Worm (Caenorhabditis elegans) whole organism, L3 larva: ENCODE data around the gene F55H2.7.

Experiments used
- R02D3.7 ChIP-seq: fragments of 150-350 bp; optimal IDR thresholded peaks from 2 replicates; lab custom pipeline; 2014; ENCODE audit warnings: missing biosample characterization, missing genetic modification characterization
- ceh-16 ChIP-seq: sonication (generic microtip); optimal IDR thresholded peaks from 2 replicates; lab custom pipeline; 2017; ENCODE audit warnings: missing biosample characterization, missing genetic modification characterization
- ceh-28 ChIP-seq: fragments of 150-350 bp; optimal IDR thresholded peaks from 2 replicates; lab custom pipeline; 2014; ENCODE audit warnings: missing biosample characterization, missing genetic modification reagents, missing genetic modification characterization
- daf-12 ChIP-seq: fragments of 150-350 bp; optimal IDR thresholded peaks from 2 replicates; lab custom pipeline; 2014; ENCODE audit warnings: missing biosample characterization, missing genetic modification reagents, missing genetic modification characterization
- egl-27 ChIP-seq: sonication (generic microtip); optimal IDR thresholded peaks from 4 replicates; lab custom pipeline; 2017; ENCODE audit warnings: missing biosample characterization, missing genetic modification reagents, missing genetic modification characterization
- egl-5 ChIP-seq: fragments of 150-350 bp; optimal IDR thresholded peaks from 2 replicates; lab custom pipeline; 2017; ENCODE audit warnings: missing biosample characterization, missing genetic modification reagents, missing genetic modification characterization, inconsistent platforms
- elt-1 ChIP-seq: fragments of 150-350 bp; optimal IDR thresholded peaks from 2 replicates; lab custom pipeline; 2014; ENCODE audit warnings: missing biosample characterization, missing genetic modification characterization
- elt-2 ChIP-seq: sonication (generic microtip); optimal IDR thresholded peaks from 2 replicates; lab custom pipeline; 2016; ENCODE audit warnings: missing genetic modification reagents, mild to moderate bottlenecking, missing genetic modification characterization, missing compliant biosample characterization
- elt-3 ChIP-seq, 3 experiments: fragments of 150-350 bp in 1 of 3; sonication (generic microtip) in 2 of 3; optimal IDR thresholded peaks; 2 replicates in 2 of 3; 4 replicates in 1 of 3; lab custom pipeline; 2014 to 2017; ENCODE audit warnings: missing biosample characterization in 3 of 3, missing genetic modification characterization in 3 of 3
- eor-1 ChIP-seq, 2 experiments: fragments of 150-350 bp; optimal IDR thresholded peaks; 2 replicates each; lab custom pipeline; 2014 to 2018; ENCODE audit warnings: missing biosample characterization in 2 of 2, missing genetic modification characterization in 2 of 2
- fkh-10 ChIP-seq: sonication (generic microtip); optimal IDR thresholded peaks from 2 replicates; lab custom pipeline; 2017; ENCODE audit warnings: missing biosample characterization, missing genetic modification reagents, missing genetic modification characterization
- fos-1 ChIP-seq: fragments of 150-350 bp; optimal IDR thresholded peaks from 2 replicates; lab custom pipeline; 2014; ENCODE audit warnings: missing biosample characterization, missing genetic modification characterization
- hmg-11 ChIP-seq: sonication (generic microtip); optimal IDR thresholded peaks from 2 replicates; lab custom pipeline; 2016; ENCODE audit warnings: missing genetic modification characterization, missing compliant biosample characterization
- jun-1 ChIP-seq: fragments of 150-350 bp; optimal IDR thresholded peaks from 2 replicates; lab custom pipeline; 2014; ENCODE audit warnings: missing biosample characterization, missing genetic modification reagents, missing genetic modification characterization
- lin-15B ChIP-seq: fragments of 150-350 bp; optimal IDR thresholded peaks from 2 replicates; lab custom pipeline; 2014; ENCODE audit warnings: missing biosample characterization, missing genetic modification characterization
- lin-39 ChIP-seq: fragments of 150-350 bp; optimal IDR thresholded peaks from 2 replicates; lab custom pipeline; 2018; ENCODE audit warnings: missing biosample characterization, missing genetic modification reagents, missing genetic modification characterization
- mdl-1 ChIP-seq: fragments of 150-350 bp; optimal IDR thresholded peaks from 2 replicates; lab custom pipeline; 2014; ENCODE audit warnings: missing biosample characterization, missing genetic modification characterization
- nfya-1 ChIP-seq: sonication (generic microtip); optimal IDR thresholded peaks from 2 replicates; lab custom pipeline; 2017; ENCODE audit warnings: missing genetic modification characterization, mild to moderate bottlenecking, missing compliant biosample characterization, antibody characterized with exemption, moderate library complexity; ENCODE audit not compliant: insufficient read depth
- nhr-11 ChIP-seq: fragments of 150-350 bp; optimal IDR thresholded peaks from 2 replicates; lab custom pipeline; 2014; ENCODE audit warnings: missing biosample characterization, missing genetic modification characterization
- nhr-23 ChIP-seq: fragments of 150-350 bp; optimal IDR thresholded peaks from 2 replicates; lab custom pipeline; 2014; ENCODE audit warnings: missing biosample characterization, missing genetic modification reagents, missing genetic modification characterization
- nhr-237 ChIP-seq: fragments of 150-350 bp; optimal IDR thresholded peaks from 2 replicates; lab custom pipeline; 2014; ENCODE audit warnings: missing biosample characterization, missing genetic modification characterization
- nhr-25 ChIP-seq: sonication (generic microtip); optimal IDR thresholded peaks from 2 replicates; lab custom pipeline; 2017; ENCODE audit warnings: missing biosample characterization, missing genetic modification characterization
- nhr-28 ChIP-seq: fragments of 150-350 bp; optimal IDR thresholded peaks from 2 replicates; lab custom pipeline; 2014; ENCODE audit warnings: missing biosample characterization, missing genetic modification characterization
- nhr-43 ChIP-seq: sonication (generic microtip); optimal IDR thresholded peaks from 2 replicates; lab custom pipeline; 2016; ENCODE audit warnings: mild to moderate bottlenecking, missing genetic modification characterization, missing compliant biosample characterization; ENCODE audit not compliant: poor library complexity, severe bottlenecking
- nhr-67 ChIP-seq: fragments of 150-350 bp; optimal IDR thresholded peaks from 2 replicates; lab custom pipeline; 2014; ENCODE audit warnings: missing biosample characterization, missing genetic modification characterization
- pha-4 ChIP-seq: fragments of 150-350 bp; optimal IDR thresholded peaks from 2 replicates; lab custom pipeline; 2014; ENCODE audit warnings: missing biosample characterization, missing genetic modification reagents, missing genetic modification characterization
- pqm-1 ChIP-seq: fragments of 150-350 bp; optimal IDR thresholded peaks from 2 replicates; lab custom pipeline; 2017; ENCODE audit warnings: missing biosample characterization, missing genetic modification characterization, inconsistent platforms
- skn-1 ChIP-seq: fragments of 150-350 bp; optimal IDR thresholded peaks from 2 replicates; lab custom pipeline; 2014; ENCODE audit warnings: missing biosample characterization, missing genetic modification characterization
- tbx-2 ChIP-seq: sonication (generic microtip); optimal IDR thresholded peaks from 2 replicates; lab custom pipeline; 2016; ENCODE audit warnings: mild to moderate bottlenecking, missing genetic modification characterization, missing compliant biosample characterization
- unc-39 ChIP-seq: sonication (generic microtip); optimal IDR thresholded peaks from 4 replicates; lab custom pipeline; 2017; ENCODE audit warnings: missing biosample characterization, missing genetic modification characterization
- unc-62 ChIP-seq: fragments of 150-350 bp; sonication (generic microtip); optimal IDR thresholded peaks from 4 replicates; lab custom pipeline; 2014; ENCODE audit warnings: missing biosample characterization, missing genetic modification reagents, missing genetic modification characterization
- zag-1 ChIP-seq: fragments of 150-350 bp; optimal IDR thresholded peaks from 2 replicates; lab custom pipeline; 2014; ENCODE audit warnings: missing biosample characterization, missing genetic modification characterization
- ztf-11 ChIP-seq: fragments of 150-350 bp; optimal IDR thresholded peaks from 2 replicates; lab custom pipeline; 2014; ENCODE audit warnings: missing biosample characterization, missing genetic modification characterization
- ztf-4 ChIP-seq: fragments of 150-350 bp; optimal IDR thresholded peaks from 2 replicates; lab custom pipeline; 2014; ENCODE audit warnings: missing biosample characterization, missing genetic modification characterization

The F55H2.7 gene

ce11 chrIII:9488431-9488830 is 27.6 kb downstream of the F55H2.7 start, which contains the start of gene nlp-36:
Gene nlp-36 (plus strand): TSS chrIII:9488731.
- TF ChIP-seq tbx-2 (tag; lab: Kevin White, UChicago) (no peak), daf-12 (no peak), jun-1 (no peak), hmg-11 (tag; lab: Kevin White, UChicago) (no peak), skn-1 (tag; lab: Kevin White, UChicago) (no peak), nhr-67 (tag; lab: Kevin White, UChicago) (no peak), fos-1 (tag; lab: Kevin White, UChicago) (no peak), unc-62 (GFP tag; lab: Kevin White, UChicago) (no peak), fkh-10 (no peak), ztf-11 (tag; lab: Kevin White, UChicago) (no peak), lin-39 (tag; lab: Kevin White, UChicago) (no peak), ztf-4 (tag; lab: Kevin White, UChicago) (no peak), ceh-28 (tag; lab: Kevin White, UChicago) (no peak), nhr-11 (tag; lab: Kevin White, UChicago) (no peak)
- TF ChIP-seq, all 47 proteins: peak for 0

ce11 chrIII:9488027-9488426 is 28.0 kb downstream of the F55H2.7 start:
- no peak for TF ChIP-seq egl-27 (tag; lab: Kevin White, UChicago)
- no peak for TF ChIP-seq unc-39 (tag; lab: Kevin White, UChicago)

ce11 chrIII:9487454-9487853 is 28.6 kb downstream of the F55H2.7 start:
- peak; percentile 7 for TF ChIP-seq ceh-28 (tag; lab: Kevin White, UChicago)
- no peak for TF ChIP-seq nhr-43
- no peak for TF ChIP-seq nhr-237 (tag; lab: Kevin White, UChicago)
- no peak for TF ChIP-seq zag-1 (tag; lab: Kevin White, UChicago)
- TF ChIP-seq jun-1, result peak; percentile 10
- peak; percentile 81 for TF ChIP-seq elt-2 (tag; lab: Kevin White, UChicago)
- peak; percentile 72 for TF ChIP-seq pha-4 (tag; lab: Kevin White, UChicago)
- peak; percentile 87 for TF ChIP-seq pqm-1

- TF ChIP-seq ceh-16 (tag; lab: Kevin White, UChicago) (no peak), lin-39 (tag; lab: Kevin White, UChicago) (no peak), elt-3 (tag; optimal IDR thresholded peaks at IDR 0.05; lab: Kevin White, UChicago) (no peak), R02D3.7 (tag; lab: Kevin White, UChicago) (no peak), hmg-11 (tag; lab: Kevin White, UChicago) (no peak), tbx-2 (tag; lab: Kevin White, UChicago) (no peak), eor-1 (tag; optimal IDR thresholded peaks at IDR 0.05; lab: Kevin White, UChicago) (no peak), nhr-23 (tag; lab: Kevin White, UChicago) (no peak), mdl-1 (tag; lab: Kevin White, UChicago) (no peak), elt-2 (tag; lab: Kevin White, UChicago) (no peak), nhr-237 (tag; lab: Kevin White, UChicago) (no peak), ceh-28 (tag; lab: Kevin White, UChicago) (no peak), fkh-10 (no peak), nhr-43 (no peak), unc-39 (tag; lab: Kevin White, UChicago) (no peak), elt-1 (tag; lab: Kevin White, UChicago) (no peak), pha-4 (tag; lab: Kevin White, UChicago) (no peak)
Observed at ce11 chrIII:9485373-9485772, 30.7 kb downstream of the F55H2.7 start, which contains the start of gene bre-3. Gene bre-3 (minus strand): TSS chrIII:9485473.

- TF ChIP-seq nhr-25 (tag; lab: Kevin White, UChicago), result no peak
- peak; percentile 57 for TF ChIP-seq lin-15B
- TF ChIP-seq zag-1 (tag; lab: Kevin White, UChicago), result no peak
- TF ChIP-seq elt-1 (tag; lab: Kevin White, UChicago), result no peak
- peak; percentile 0 for TF ChIP-seq lin-39 (tag; lab: Kevin White, UChicago)
- no peak for TF ChIP-seq elt-2 (tag; lab: Kevin White, UChicago)
- TF ChIP-seq nhr-67 (tag; lab: Kevin White, UChicago), result no peak
- TF ChIP-seq nfya-1 (tag; lab: Kevin White, UChicago), result peak; percentile 65
- no peak for TF ChIP-seq egl-5 (tag; lab: Kevin White, UChicago)
- TF ChIP-seq nhr-28 (tag; lab: Kevin White, UChicago), result no peak
- no peak for TF ChIP-seq ceh-16 (tag; lab: Kevin White, UChicago)
- TF ChIP-seq pha-4 (tag; lab: Kevin White, UChicago), result no peak
Observed at ce11 chrIII:9483716-9484115, 32.3 kb downstream of the F55H2.7 start.
